Worm (Caenorhabditis elegans): ENCODE measurements around the gene znf-598.

DNA sequence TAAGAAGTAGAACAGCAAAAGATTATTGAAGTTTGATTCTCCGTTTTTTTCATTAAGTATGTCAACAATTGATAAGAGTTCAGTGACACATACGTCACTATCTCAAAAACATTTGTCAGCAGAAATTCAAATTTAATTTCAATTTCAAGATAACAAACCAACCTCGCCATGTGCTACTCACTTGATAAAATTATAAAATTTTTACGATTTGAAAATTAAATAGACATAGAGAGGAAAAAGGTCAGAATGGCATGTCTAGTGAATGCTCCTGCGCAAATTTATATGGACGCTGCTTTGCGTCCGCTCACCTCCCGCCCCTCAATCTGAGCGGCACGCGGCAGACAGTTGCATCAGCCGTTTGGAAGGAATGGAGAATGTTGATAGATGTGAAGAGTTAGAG is 34.6 kb downstream of the znf-598 start:
- no peak for TF ChIP-seq ceh-2 (tag; optimal IDR thresholded peaks at IDR 0.05)
- TF ChIP-seq ztf-16 (tag; optimal IDR thresholded peaks at IDR 0.05) = no peak
- no peak for TF ChIP-seq che-1 (tag; optimal IDR thresholded peaks at IDR 0.05)
- TF ChIP-seq ahr-1 (tag; optimal IDR thresholded peaks at IDR 0.05) = no peak
- TF ChIP-seq unc-55 (GFP tag; optimal IDR thresholded peaks at IDR 0.05) = no peak
- no peak for TF ChIP-seq pag-3 (tag; optimal IDR thresholded peaks at IDR 0.05; ENCODE audit: borderline replicate concordance)
- no peak for TF ChIP-seq ceh-14 (tag; optimal IDR thresholded peaks at IDR 0.05)
- TF ChIP-seq dve-1 (tag; optimal IDR thresholded peaks at IDR 0.05) = no peak
- no peak for TF ChIP-seq tbx-2 (tag; optimal IDR thresholded peaks at IDR 0.05)
- no peak for TF ChIP-seq ceh-9 (tag; optimal IDR thresholded peaks at IDR 0.05)

All from whole organism, late embryonic.